Fruit fly (Drosophila melanogaster) whole organism, embryonic: ENCODE measurements around the gene CG11839.

Source experiments
- Atf-2 ChIP-seq: fragments of 200-800 bp; sonication (Bioruptor generic); optimal IDR thresholded peaks from 2 replicates; lab custom pipeline; 2016; ENCODE audit warnings: missing biosample characterization, missing genetic modification characterization
- Blimp-1 ChIP-seq: fragments of 200-800 bp; sonication (Bioruptor generic); optimal IDR thresholded peaks from 3 replicates; lab custom pipeline; 2018; ENCODE audit warnings: missing biosample characterization, missing genetic modification characterization, mild to moderate bottlenecking, moderate library complexity, missing genetic modification reagents
- CG10267 ChIP-seq: fragments of 200-800 bp; sonication (Bioruptor generic); optimal IDR thresholded peaks from 2 replicates; lab custom pipeline; 2018; ENCODE audit warnings: missing biosample characterization, mild to moderate bottlenecking, missing genetic modification characterization, moderate library complexity
- CG10321 ChIP-seq: fragments of 200-800 bp; sonication (Bioruptor generic); IDR thresholded peaks from 2 replicates; pipeline ENCODE4 v1.3.6; 2022; ENCODE audit warnings: missing biosample characterization, missing genetic modification characterization
- CG10431 ChIP-seq: fragments of 200-800 bp; sonication (Bioruptor generic); optimal IDR thresholded peaks from 3 replicates; lab custom pipeline; 2018; ENCODE audit warnings: missing biosample characterization, mild to moderate bottlenecking, missing genetic modification characterization
- CG11695 ChIP-seq: fragments of 200-800 bp; sonication (Bioruptor generic); IDR thresholded peaks from 3 replicates; pipeline ENCODE4 v1.3.6; 2022; ENCODE audit warnings: missing biosample characterization, missing genetic modification characterization
- CG12744 ChIP-seq: fragments of 200-800 bp; sonication (Bioruptor generic); optimal IDR thresholded peaks from 2 replicates; lab custom pipeline; 2016; ENCODE audit warnings: missing biosample characterization, missing genetic modification characterization
- CG14860 ChIP-seq: fragments of 200-800 bp; sonication (Bioruptor generic); IDR thresholded peaks from 3 replicates; pipeline ENCODE4 v1.3.6; 2022; ENCODE audit warnings: missing biosample characterization, missing genetic modification characterization; ENCODE audit not compliant: partially characterized antibody
- CG15269 ChIP-seq: fragments of 200-800 bp; sonication (Bioruptor generic); optimal IDR thresholded peaks from 2 replicates; lab custom pipeline; 2018; ENCODE audit warnings: missing biosample characterization, mild to moderate bottlenecking, missing genetic modification characterization, moderate library complexity
- CG1602 ChIP-seq: fragments of 200-800 bp; sonication (Bioruptor generic); optimal IDR thresholded peaks from 3 replicates; lab custom pipeline; 2016; ENCODE audit warnings: missing biosample characterization, missing genetic modification characterization
- CG17802 ChIP-seq: fragments of 200-800 bp; sonication (Bioruptor generic); optimal IDR thresholded peaks from 2 replicates; lab custom pipeline; 2018; ENCODE audit warnings: missing biosample characterization, mild to moderate bottlenecking, missing genetic modification characterization, moderate library complexity
- CG2116 ChIP-seq: fragments of 200-800 bp; sonication (Bioruptor generic); optimal IDR thresholded peaks from 3 replicates; lab custom pipeline; 2018; ENCODE audit warnings: missing biosample characterization, mild to moderate bottlenecking, missing genetic modification characterization
- CG2120 ChIP-seq: fragments of 200-800 bp; sonication (Bioruptor generic); optimal IDR thresholded peaks from 3 replicates; lab custom pipeline; 2016; ENCODE audit warnings: missing biosample characterization, missing genetic modification characterization
- CG2199 ChIP-seq: fragments of 200-800 bp; sonication (Bioruptor generic); IDR thresholded peaks from 3 replicates; pipeline ENCODE4 v1.3.6; 2022; ENCODE audit warnings: missing biosample characterization, missing genetic modification characterization
- CG30431 ChIP-seq: fragments of 200-800 bp; sonication (Bioruptor generic); optimal IDR thresholded peaks from 2 replicates; lab custom pipeline; 2017; ENCODE audit warnings: missing biosample characterization, missing genetic modification characterization
- CG33557 ChIP-seq: fragments of 200-800 bp; sonication (Bioruptor generic); optimal IDR thresholded peaks from 2 replicates; lab custom pipeline; 2019; ENCODE audit warnings: missing biosample characterization, mild to moderate bottlenecking, missing genetic modification characterization, moderate library complexity
- CG34376 ChIP-seq: fragments of 200-800 bp; sonication (Bioruptor generic); optimal IDR thresholded peaks from 2 replicates; lab custom pipeline; 2018; ENCODE audit warnings: missing biosample characterization, mild to moderate bottlenecking, missing genetic modification characterization
- CG34422 ChIP-seq: fragments of 200-800 bp; sonication (Bioruptor generic); IDR thresholded peaks from 3 replicates; pipeline ENCODE4 v1.3.6; 2022; ENCODE audit warnings: missing biosample characterization, missing genetic modification characterization
- CG4404 ChIP-seq: fragments of 200-800 bp; sonication (Bioruptor generic); IDR thresholded peaks from 2 replicates; pipeline ENCODE4 v1.3.6; 2022; ENCODE audit warnings: missing biosample characterization, missing genetic modification characterization
- CG6654 ChIP-seq: fragments of 200-800 bp; sonication (Bioruptor generic); optimal IDR thresholded peaks from 2 replicates; lab custom pipeline; 2017; ENCODE audit warnings: missing biosample characterization, mild to moderate bottlenecking, missing genetic modification characterization
- CG6791 ChIP-seq: fragments of 200-800 bp; sonication (Bioruptor generic); IDR thresholded peaks from 3 replicates; pipeline ENCODE4 v1.3.6; 2022; ENCODE audit warnings: missing biosample characterization, missing genetic modification characterization; ENCODE audit not compliant: partially characterized antibody
- CG7786 ChIP-seq: fragments of 200-800 bp; sonication (Bioruptor generic); optimal IDR thresholded peaks from 2 replicates; lab custom pipeline; 2016; ENCODE audit warnings: missing biosample characterization, missing genetic modification characterization
- CG7928 ChIP-seq: fragments of 200-800 bp; sonication (Bioruptor generic); optimal IDR thresholded peaks from 2 replicates; lab custom pipeline; 2017; ENCODE audit warnings: missing biosample characterization, mild to moderate bottlenecking, missing genetic modification characterization
- CG7987 ChIP-seq: fragments of 200-800 bp; sonication (Bioruptor generic); optimal IDR thresholded peaks from 2 replicates; lab custom pipeline; 2018; ENCODE audit warnings: missing biosample characterization, mild to moderate bottlenecking, missing genetic modification characterization, moderate library complexity
- CG9215 ChIP-seq: fragments of 200-800 bp; sonication (Bioruptor generic); IDR thresholded peaks from 2 replicates; pipeline ENCODE4 v1.3.6; 2022; ENCODE audit warnings: missing biosample characterization, missing genetic modification characterization
- CG9609 ChIP-seq: fragments of 200-800 bp; sonication (Bioruptor generic); optimal IDR thresholded peaks from 3 replicates; lab custom pipeline; 2016; ENCODE audit warnings: missing biosample characterization, missing genetic modification characterization
- Dad ChIP-seq: fragments of 200-800 bp; sonication (Bioruptor generic); optimal IDR thresholded peaks from 3 replicates; lab custom pipeline; 2016; ENCODE audit warnings: missing biosample characterization, missing genetic modification characterization
- Drgx ChIP-seq: fragments of 200-800 bp; sonication (Bioruptor generic); IDR thresholded peaks from 2 replicates; pipeline ENCODE4 v1.3.6; 2022; ENCODE audit warnings: missing biosample characterization, missing genetic modification characterization
- ERR ChIP-seq: fragments of 200-800 bp; sonication (Bioruptor generic); optimal IDR thresholded peaks from 2 replicates; lab custom pipeline; 2016; ENCODE audit warnings: missing biosample characterization, missing genetic modification characterization
- Hr3 ChIP-seq: fragments of 200-800 bp; sonication (Bioruptor generic); optimal IDR thresholded peaks from 3 replicates; lab custom pipeline; 2016; ENCODE audit warnings: missing biosample characterization, missing genetic modification characterization
- Hsf ChIP-seq: fragments of 200-800 bp; sonication (Bioruptor generic); optimal IDR thresholded peaks from 3 replicates; lab custom pipeline; 2016; ENCODE audit warnings: missing biosample characterization, missing genetic modification characterization
- Kr ChIP-seq: fragments of 200-800 bp; sonication (Bioruptor generic); optimal IDR thresholded peaks from 2 replicates; lab custom pipeline; 2017; ENCODE audit warnings: missing biosample characterization, mild to moderate bottlenecking, missing genetic modification characterization
- Sin3A ChIP-seq: fragments of >200 bp; optimal IDR thresholded peaks from 2 replicates; lab custom pipeline; 2018
- Sox102F ChIP-seq: fragments of 200-800 bp; sonication (Bioruptor generic); optimal IDR thresholded peaks from 2 replicates; lab custom pipeline; 2018; ENCODE audit warnings: missing biosample characterization, mild to moderate bottlenecking, missing genetic modification characterization, moderate library complexity
- TFAM ChIP-seq: fragments of 200-800 bp; sonication (Bioruptor generic); optimal IDR thresholded peaks from 2 replicates; lab custom pipeline; 2017; ENCODE audit warnings: missing biosample characterization, missing genetic modification characterization, inconsistent platforms
- bbx ChIP-seq: fragments of 200-800 bp; sonication (Bioruptor generic); IDR thresholded peaks from 2 replicates; pipeline ENCODE4 v1.3.6; 2022; ENCODE audit warnings: missing biosample characterization, missing genetic modification characterization; ENCODE audit not compliant: partially characterized antibody
- bowl ChIP-seq: fragments of 200-800 bp; sonication (Bioruptor generic); IDR thresholded peaks from 2 replicates; pipeline ENCODE4 v1.3.6; 2022; ENCODE audit warnings: missing biosample characterization, missing genetic modification characterization
- cad ChIP-seq: fragments of >200 bp; optimal IDR thresholded peaks from 2 replicates; lab custom pipeline; 2017; ENCODE audit warnings: missing biosample characterization, missing genetic modification characterization
- cas ChIP-seq: fragments of 200-800 bp; sonication (Bioruptor generic); IDR thresholded peaks from 2 replicates; pipeline ENCODE4 v1.3.6; 2022; ENCODE audit warnings: missing biosample characterization, missing genetic modification characterization
- dmrt11E ChIP-seq: fragments of 200-800 bp; sonication (Bioruptor generic); optimal IDR thresholded peaks from 3 replicates; lab custom pipeline; 2018; ENCODE audit warnings: missing biosample characterization, mild to moderate bottlenecking, missing genetic modification characterization, moderate library complexity
- ewg ChIP-seq: fragments of 200-800 bp; sonication (Bioruptor generic); optimal IDR thresholded peaks from 3 replicates; lab custom pipeline; 2017; ENCODE audit warnings: mild to moderate bottlenecking, missing biosample characterization, missing genetic modification reagents, missing genetic modification characterization
- maf-S ChIP-seq: fragments of 200-800 bp; sonication (Bioruptor generic); optimal IDR thresholded peaks from 2 replicates; lab custom pipeline; 2016; ENCODE audit warnings: missing biosample characterization, missing genetic modification characterization
- mld ChIP-seq: fragments of 200-800 bp; sonication (Bioruptor generic); IDR thresholded peaks from 3 replicates; pipeline ENCODE4 v1.3.6; 2022; ENCODE audit warnings: missing biosample characterization, missing genetic modification characterization; ENCODE audit not compliant: partially characterized antibody
- phol ChIP-seq: fragments of 200-800 bp; sonication (Bioruptor generic); optimal IDR thresholded peaks from 3 replicates; lab custom pipeline; 2018; ENCODE audit warnings: missing biosample characterization, mild to moderate bottlenecking, missing genetic modification characterization, moderate library complexity
- prd ChIP-seq, 3 experiments: fragments of >200 bp in 2 of 3; fragments of 200-800 bp in 1 of 3; sonication (Bioruptor generic) in 1 of 3; optimal IDR thresholded peaks in 2 of 3; IDR thresholded peaks in 1 of 3; 2 replicates in 2 of 3; 3 replicates in 1 of 3; pipeline versions ENCODE4 v1.3.6 to Lab custom; 2017 to 2022; ENCODE audit warnings: missing biosample characterization in 1 of 3, missing genetic modification characterization in 1 of 3
- row ChIP-seq: fragments of 200-800 bp; sonication (Bioruptor generic); IDR thresholded peaks from 3 replicates; pipeline ENCODE4 v1.3.6; 2022; ENCODE audit warnings: missing biosample characterization, missing genetic modification characterization
- slbo ChIP-seq: fragments of 200-800 bp; sonication (Bioruptor generic); IDR thresholded peaks from 2 replicates; pipeline ENCODE4 v1.3.6; 2022; ENCODE audit warnings: missing biosample characterization, missing genetic modification characterization
- sob ChIP-seq: fragments of 200-800 bp; sonication (Bioruptor generic); IDR thresholded peaks from 2 replicates; pipeline ENCODE4 v1.3.6; 2022; ENCODE audit warnings: missing biosample characterization, missing genetic modification characterization
- twi ChIP-seq: fragments of 200-800 bp; optimal IDR thresholded peaks from 2 replicates; lab custom pipeline; 2019; ENCODE audit warnings: missing biosample characterization, mild to moderate bottlenecking, missing genetic modification characterization, moderate library complexity
- wdn ChIP-seq: fragments of 200-800 bp; sonication (Bioruptor generic); IDR thresholded peaks from 2 replicates; pipeline ENCODE4 v1.3.6; 2022; ENCODE audit warnings: missing biosample characterization, missing genetic modification characterization
- zfh1 ChIP-seq: fragments of 200-800 bp; sonication (Bioruptor generic); IDR thresholded peaks from 3 replicates; pipeline ENCODE4 v1.3.6; 2022; ENCODE audit warnings: missing biosample characterization, missing genetic modification characterization

The CG11839 gene

DNA sequence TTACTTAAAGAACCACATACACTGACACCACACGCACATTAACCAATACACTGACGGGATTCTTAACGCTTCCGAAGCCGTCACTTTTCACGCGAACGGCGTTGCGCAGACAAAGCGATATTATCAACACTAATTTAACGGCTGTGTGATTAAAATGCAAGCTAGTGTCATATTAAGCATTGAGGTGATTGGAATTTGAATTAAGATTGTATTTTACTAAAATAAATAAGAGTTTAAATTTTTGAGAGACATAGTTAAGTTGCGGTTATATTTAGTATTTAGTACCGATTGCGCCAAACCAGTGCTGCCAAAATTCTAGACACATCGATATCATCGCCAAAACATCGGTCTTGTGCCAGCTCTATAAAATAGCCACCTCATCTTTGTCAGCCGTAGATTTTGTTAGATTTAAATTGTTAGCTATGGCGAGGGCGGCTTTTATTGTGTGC is 30.7 kb upstream of the CG11839 start, which contains the start of the genes Ythdf and bai (continued):
- TF ChIP-seq Hsf (GFP tag; lab: Kevin White, UChicago), result peak; percentile 50
- TF ChIP-seq phol, result peak; percentile 62
- 0 out of 3 replicates have a peak, but pooled peaks have one; percentile 56 for TF ChIP-seq mld (GFP tag; lab: Robert Waterston, UW)
- TF ChIP-seq bowl (GFP tag; lab: Robert Waterston, UW), result no peak
- TF ChIP-seq CG2120 (GFP tag; lab: Kevin White, UChicago), result peak; percentile 81
- no peak for TF ChIP-seq CG6654
- no peak for TF ChIP-seq CG12744 (GFP tag; lab: Kevin White, UChicago)
- TF ChIP-seq CG2116 (GFP tag; lab: Kevin White, UChicago), result peak; percentile 85
- TF ChIP-seq CG4404 (GFP tag; lab: Robert Waterston, UW), result no peak
- TF ChIP-seq Hr3 (GFP tag; lab: Kevin White, UChicago), result peak; percentile 40
- TF ChIP-seq zfh1 (GFP tag; lab: Robert Waterston, UW), result no peak
- TF ChIP-seq Sox102F (GFP tag; lab: Kevin White, UChicago), result no peak
- TF ChIP-seq CG6791 (GFP tag; lab: Robert Waterston, UW), result peak; percentile 82
- peak; percentile 55 for TF ChIP-seq CG7786
- TF ChIP-seq CG14860, result peak; percentile 86
- no peak for TF ChIP-seq cad (GFP tag; lab: Kevin White, UChicago)
- no peak for TF ChIP-seq wdn
- peak; percentile 56 for TF ChIP-seq sob (GFP tag; lab: Robert Waterston, UW)
- no peak for TF ChIP-seq cas
- no peak for TF ChIP-seq CG7987 (GFP tag; lab: Kevin White, UChicago)
- TF ChIP-seq Blimp-1 (GFP tag; lab: Kevin White, UChicago), result no peak
- TF ChIP-seq slbo (GFP tag; lab: Robert Waterston, UW), result peak; percentile 64; the same call in 1 of the 2 replicates
- TF ChIP-seq CG1602 (GFP tag; lab: Kevin White, UChicago), result peak; percentile 14
- TF ChIP-seq Drgx, result no peak
- no peak for TF ChIP-seq CG11695 (GFP tag; lab: Robert Waterston, UW)
- no peak for TF ChIP-seq CG10431 (GFP tag; lab: Kevin White, UChicago)
- peak; percentile 27 for TF ChIP-seq Dad (GFP tag; lab: Kevin White, UChicago)
- peak; percentile 13 for TF ChIP-seq CG34376 (GFP tag; lab: Kevin White, UChicago)
- TF ChIP-seq Atf-2 (GFP tag; lab: Kevin White, UChicago), result no peak
- TF ChIP-seq CG34422, result no peak; the same call in 1 of the 3 replicates
- TF ChIP-seq CG10267, result peak; percentile 98
- no peak; the same call in 1 of the 2 replicates for TF ChIP-seq CG9215
- no peak for TF ChIP-seq Kr (GFP tag; lab: Kevin White, UChicago)
- peak; percentile 21 for TF ChIP-seq CG9609 (GFP tag; lab: Kevin White, UChicago)
- peak; percentile 60 for TF ChIP-seq row
- no peak for TF ChIP-seq CG2199
- peak; percentile 94 for TF ChIP-seq CG7928 (GFP tag; lab: Kevin White, UChicago)
- no peak for TF ChIP-seq CG17802 (tag; lab: Kevin White, UChicago)
- no peak for TF ChIP-seq CG30431
- TF ChIP-seq CG15269 (tag; lab: Kevin White, UChicago), result no peak
- no peak for TF ChIP-seq twi (tag; lab: Kevin White, UChicago)
- TF ChIP-seq CG33557 (GFP tag; lab: Kevin White, UChicago), result peak; percentile 47
- TF ChIP-seq bbx (GFP tag; lab: Robert Waterston, UW), result peak; percentile 69
- peak; percentile 34 for TF ChIP-seq dmrt11E (tag; lab: Kevin White, UChicago)
- peak; percentile 13 for TF ChIP-seq ERR (GFP tag; lab: Kevin White, UChicago)
- no peak for TF ChIP-seq prd (optimal IDR thresholded peaks at IDR 0.05; lab: Kevin White, UChicago)
- no peak for TF ChIP-seq prd (GFP tag; IDR thresholded peaks at IDR 0.05; lab: Robert Waterston, UW)
- TF ChIP-seq ewg (GFP tag; lab: Kevin White, UChicago), result peak; percentile 35
- TF ChIP-seq CG10321 (GFP tag; lab: Robert Waterston, UW), result no peak
- peak; percentile 95 for TF ChIP-seq Sin3A (lab: Kevin White, UChicago)
- peak; percentile 43 for TF ChIP-seq maf-S (GFP tag; lab: Kevin White, UChicago)
- no peak for TF ChIP-seq TFAM (GFP tag; lab: Kevin White, UChicago)
